Worm (Caenorhabditis elegans) whole organism, dauer: ENCODE measurements around the gene hsp-4.

Experiments used
- unc-62 ChIP-seq: sonication (generic microtip); optimal IDR thresholded peaks from 2 replicates; lab custom pipeline; 2017; ENCODE audit warnings: missing biosample characterization, missing genetic modification reagents, missing genetic modification characterization

hsp-4 gene

ce11 chrII:7368761-7369160 lies 16.3 kb upstream of the hsp-4 start, which contains the start of gene F43E2.6:
Gene F43E2.6, minus strand, starts transcription at chrII:7368861.
- no peak for TF ChIP-seq unc-62 (GFP tag; lab: Kevin White, UChicago)

- TF ChIP-seq unc-62 (GFP tag; lab: Kevin White, UChicago): no peak
These were observed 11.6 kb upstream of the hsp-4 start, which contains the start of gene msra-1 for ce11 chrII:7363990-7364455. Gene msra-1, minus strand, starts transcription at chrII:7364040.

- no peak for TF ChIP-seq unc-62 (GFP tag; lab: Kevin White, UChicago)
These were observed 6.1 kb upstream of the hsp-4 start, which contains the start of gene insc-1 for ce11 chrII:7358489-7358943. Gene insc-1, plus strand, starts transcription at chrII:7358893.

- TF ChIP-seq unc-62 (GFP tag; lab: Kevin White, UChicago): no peak
These were observed 4.7 kb upstream of the hsp-4 start for ce11 chrII:7357176-7357575.

ce11 chrII:7356773-7357172 lies 4.3 kb upstream of the hsp-4 start:
- TF ChIP-seq unc-62 (GFP tag; lab: Kevin White, UChicago): no peak

ce11 chrII:7356326-7356725 lies 3.9 kb upstream of the hsp-4 start, which contains the start of gene haf-2:
Gene haf-2, minus strand, starts transcription at chrII:7356426.
- no peak for TF ChIP-seq unc-62 (GFP tag; lab: Kevin White, UChicago)

ce11 chrII:7353027-7353426 lies 582 bp upstream of the hsp-4 start:
- TF ChIP-seq unc-62 (GFP tag; lab: Kevin White, UChicago): no peak

- TF ChIP-seq unc-62 (GFP tag; lab: Kevin White, UChicago): no peak
These were observed 4.4 kb downstream of the hsp-4 start for ce11 chrII:7348063-7348462.

ce11 chrII:7345858-7346257 lies 6.6 kb downstream of the hsp-4 start:
- no peak for TF ChIP-seq unc-62 (GFP tag; lab: Kevin White, UChicago)

ce11 chrII:7343668-7344067 lies 8.8 kb downstream of the hsp-4 start:
- no peak for TF ChIP-seq unc-62 (GFP tag; lab: Kevin White, UChicago)

ce11 chrII:7342884-7343283 lies 9.6 kb downstream of the hsp-4 start:
- TF ChIP-seq unc-62 (GFP tag; lab: Kevin White, UChicago): no peak

ce11 chrII:7341572-7342303 lies 10.7 kb downstream of the hsp-4 start:
- no peak for TF ChIP-seq unc-62 (GFP tag; lab: Kevin White, UChicago)

- TF ChIP-seq unc-62 (GFP tag; lab: Kevin White, UChicago): no peak
These were observed 11.7 kb downstream of the hsp-4 start for ce11 chrII:7340703-7341102.

- TF ChIP-seq unc-62 (GFP tag; lab: Kevin White, UChicago): no peak
These were observed 13.4 kb downstream of the hsp-4 start, which contains the start of gene nhr-21 for ce11 chrII:7338995-7339394. Gene nhr-21, plus strand, starts transcription at chrII:7339229.

ce11 chrII:7337469-7337893 lies 15.0 kb downstream of the hsp-4 start:
- no peak for TF ChIP-seq unc-62 (GFP tag; lab: Kevin White, UChicago)

ce11 chrII:7331224-7331623 lies 21.2 kb downstream of the hsp-4 start, which contains the start of gene npax-1:
Gene npax-1, minus strand, starts transcription at chrII:7331324.
- no peak for TF ChIP-seq unc-62 (GFP tag; lab: Kevin White, UChicago)

ce11 chrII:7326997-7327396 lies 25.4 kb downstream of the hsp-4 start:
- TF ChIP-seq unc-62 (GFP tag; lab: Kevin White, UChicago): no peak
